Worm (Caenorhabditis elegans): Measurements from ENCODE around the gene F37C4.8.
A peak's percentile ranks its signal among the peaks of the same experiment; 100 is the strongest.

Gene F37C4.8

ce11 chrIV:3899719-3900554, 18.9 kb upstream of the F37C4.8 start, which contains the start of gene srz-62:
srz-62 (plus strand) TSS chrIV:3900504.
- TF ChIP-seq mxl-2 (GFP tag; conservative IDR thresholded peaks at IDR 0.05): no peak
- no peak for TF ChIP-seq gei-8 (GFP tag; optimal IDR thresholded peaks at IDR 0.05)
- no peak for TF ChIP-seq nhr-76 (tag; optimal IDR thresholded peaks at IDR 0.05)
- peak in 1 of 2 experiments; percentile 76 for TF ChIP-seq daf-16 (GFP tag; optimal IDR thresholded peaks at IDR 0.05)
- TF ChIP-seq daf-16 (tag; optimal IDR thresholded peaks at IDR 0.05): peak; percentile 97
- no peak for TF ChIP-seq nhr-42 (GFP tag; IDR thresholded peaks at IDR 0.05)
- TF ChIP-seq nhr-10 (tag; optimal IDR thresholded peaks at IDR 0.05): no peak
- TF ChIP-seq zfp-3 (GFP tag; conservative IDR thresholded peaks at IDR 0.05): 0 out of 2 replicates have a peak, but pooled peaks have one; percentile 26
- peak; percentile 97 for TF ChIP-seq lin-1 (GFP tag; IDR thresholded peaks at IDR 0.05)
- no peak for TF ChIP-seq ceh-82 (tag; optimal IDR thresholded peaks at IDR 0.05)
- no peak for TF ChIP-seq dpl-1 (GFP tag; optimal IDR thresholded peaks at IDR 0.05)
- TF ChIP-seq lir-3 (tag; optimal IDR thresholded peaks at IDR 0.05): no peak
- TF ChIP-seq zip-11 (GFP tag; IDR thresholded peaks at IDR 0.05): no peak
- no peak for TF ChIP-seq lin-29 (GFP tag; IDR thresholded peaks at IDR 0.05)
- TF ChIP-seq daf-19 (GFP tag; conservative IDR thresholded peaks at IDR 0.05): no peak
- no peak for TF ChIP-seq ztf-7 (tag; optimal IDR thresholded peaks at IDR 0.05)
- peak; percentile 86 for TF ChIP-seq hlh-11 (tag; optimal IDR thresholded peaks at IDR 0.05)
- no peak for TF ChIP-seq zfp-2 (tag; optimal IDR thresholded peaks at IDR 0.05)
- TF ChIP-seq egl-27 (tag; optimal IDR thresholded peaks at IDR 0.05): no peak
- TF ChIP-seq php-3 (GFP tag; IDR thresholded peaks at IDR 0.05): peak; percentile 98
- peak; percentile 95 for TF ChIP-seq tra-1 (GFP tag; IDR thresholded peaks at IDR 0.05)
- peak in 1 of 2 experiments; percentile 63 for TF ChIP-seq unc-62 (GFP tag; optimal IDR thresholded peaks at IDR 0.05 in 1 of 2)
- TF ChIP-seq unc-62 (tag; optimal IDR thresholded peaks at IDR 0.05): no peak
- no peak for TF ChIP-seq pha-4 (GFP tag; IDR thresholded peaks at IDR 0.05)
- TF ChIP-seq pha-4 (tag; optimal IDR thresholded peaks at IDR 0.05): peak; percentile 16
- no peak for TF ChIP-seq madf-5 (GFP tag; IDR thresholded peaks at IDR 0.05)
- no peak for TF ChIP-seq Y105C5A.15 (GFP tag; IDR thresholded peaks at IDR 0.05)
- no peak for TF ChIP-seq F10B5.3 (tag; optimal IDR thresholded peaks at IDR 0.05)
- TF ChIP-seq dmd-9 (GFP tag; IDR thresholded peaks at IDR 0.05): no peak
- TF ChIP-seq fos-1 (tag; optimal IDR thresholded peaks at IDR 0.05): peak; percentile 87
- no peak for TF ChIP-seq mdt-29 (GFP tag; IDR thresholded peaks at IDR 0.05)
- no peak for TF ChIP-seq daf-8 (GFP tag; IDR thresholded peaks at IDR 0.05)
- no peak for TF ChIP-seq ZK337.2 (GFP tag; IDR thresholded peaks at IDR 0.05)
- no peak for TF ChIP-seq F37D6.2 (tag; optimal IDR thresholded peaks at IDR 0.05)
- TF ChIP-seq nhr-25 (tag; optimal IDR thresholded peaks at IDR 0.05; ENCODE audit: borderline replicate concordance, insufficient read depth): no peak
- TF ChIP-seq sdz-12 (GFP tag; optimal IDR thresholded peaks at IDR 0.05): no peak
- TF ChIP-seq nhr-48 (tag; optimal IDR thresholded peaks at IDR 0.05): no peak
- TF ChIP-seq lin-13 (GFP tag; optimal IDR thresholded peaks at IDR 0.05): no peak
- TF ChIP-seq F44E2.7 (GFP tag; IDR thresholded peaks at IDR 0.05): no peak
- TF ChIP-seq T20F7.1 (GFP tag; optimal IDR thresholded peaks at IDR 0.05): peak; percentile 53
- no peak for TF ChIP-seq ztf-11 (tag; optimal IDR thresholded peaks at IDR 0.05)
- no peak for TF ChIP-seq ces-1 (GFP tag; optimal IDR thresholded peaks at IDR 0.05)
- TF ChIP-seq Y48G9A.11 (GFP tag; IDR thresholded peaks at IDR 0.05): no peak
- TF ChIP-seq nhr-77 (tag; optimal IDR thresholded peaks at IDR 0.05): peak; percentile 99
- TF ChIP-seq T26A8.4 (GFP tag; IDR thresholded peaks at IDR 0.05): no peak
- peak; percentile 13 for TF ChIP-seq mxl-3 (GFP tag; optimal IDR thresholded peaks at IDR 0.05)
- TF ChIP-seq ama-1 (optimal IDR thresholded peaks at IDR 0.05): no peak
- TF ChIP-seq jun-1 (tag; optimal IDR thresholded peaks at IDR 0.05): peak; percentile 80
- peak; percentile 66; the same call in 1 of the 2 replicates for TF ChIP-seq ceh-20 (GFP tag; IDR thresholded peaks at IDR 0.05)
- TF ChIP-seq hif-1 (tag; optimal IDR thresholded peaks at IDR 0.05): no peak
- no peak for TF ChIP-seq ZK546.5 (tag; optimal IDR thresholded peaks at IDR 0.05)

Data from whole organism, L4 larva.